Fruit fly (Drosophila melanogaster) whole organism, pupa: ENCODE measurements around the gene aqrs.

Experiments
- CG34367 ChIP-seq: fragments of 200-800 bp; sonication (Bioruptor generic); optimal IDR thresholded peaks from 2 replicates; lab custom pipeline; 2018; ENCODE audit warnings: missing biosample characterization, mild to moderate bottlenecking, missing genetic modification characterization
- Snoo ChIP-seq: fragments of 200-800 bp; sonication (Bioruptor generic); optimal IDR thresholded peaks from 3 replicates; lab custom pipeline; 2017; ENCODE audit warnings: missing biosample characterization, mild to moderate bottlenecking, missing genetic modification characterization, inconsistent platforms

DNA sequence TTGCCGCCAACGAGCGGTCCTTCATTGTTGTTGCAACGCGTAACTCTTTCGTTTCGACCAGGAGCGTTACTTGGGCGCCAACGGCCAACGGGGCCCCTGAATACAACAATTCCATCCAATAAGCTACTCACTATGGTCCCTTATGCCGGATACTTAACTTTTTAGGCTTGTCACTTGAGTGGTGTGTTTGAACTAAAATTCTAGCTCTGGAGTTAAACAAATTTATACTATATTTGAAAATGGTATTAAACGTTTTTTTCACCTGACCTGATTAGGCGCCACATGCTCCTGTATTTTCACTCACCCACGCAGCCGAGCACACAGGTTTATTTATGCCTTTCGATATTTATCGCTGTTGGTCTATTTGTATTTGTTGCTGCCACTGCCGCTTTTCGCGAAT is 47.1 kb upstream of the aqrs start:
- TF ChIP-seq CG34367 (tag; lab: Kevin White, UChicago) (no peak), Snoo (no peak)
